Worm (Caenorhabditis elegans) whole organism, midembryonic: Measurements from ENCODE around the gene C10C6.7.
"Not testable (repeated sequence)": the region's sequence is repeated elsewhere in the genome, so short reads cannot be mapped to it uniquely, and the experiment has no call there.

Source experiments
- T22C8.4 ChIP-seq: fragments of 200-800 bp; sonication (Bioruptor generic); IDR thresholded peaks from 2 replicates; pipeline ENCODE4 v1.3.6; 2022; ENCODE audit warnings: missing genetic modification characterization, missing compliant biosample characterization
- cog-1 ChIP-seq: sonication (generic microtip); optimal IDR thresholded peaks from 2 replicates; lab custom pipeline; 2016; ENCODE audit warnings: missing genetic modification characterization, missing compliant biosample characterization
- flt-1 ChIP-seq: fragments of 200-800 bp; sonication (Bioruptor generic); IDR thresholded peaks from 2 replicates; pipeline ENCODE4 v1.3.6; 2022; ENCODE audit warnings: missing genetic modification characterization, missing compliant biosample characterization
- klf-2 ChIP-seq: fragments of 200-800 bp; sonication (Bioruptor generic); conservative IDR thresholded peaks from 2 replicates; pipeline ENCODE4 v1.3.6; 2022; ENCODE audit warnings: missing genetic modification reagents, missing genetic modification characterization, missing compliant biosample characterization
- med-1 ChIP-seq: sonication (generic microtip); optimal IDR thresholded peaks from 2 replicates; lab custom pipeline; 2017; ENCODE audit warnings: missing genetic modification characterization, mild to moderate bottlenecking, missing compliant biosample characterization, antibody characterized with exemption, missing genetic modification reagents; ENCODE audit not compliant: insufficient read depth
- ref-1 ChIP-seq: fragments of 200-800 bp; sonication (Bioruptor generic); conservative IDR thresholded peaks from 2 replicates; pipeline ENCODE4 v1.3.6; 2022; ENCODE audit warnings: missing genetic modification reagents, missing genetic modification characterization, missing compliant biosample characterization
- tab-1 ChIP-seq: fragments of 200-800 bp; sonication (Bioruptor generic); IDR thresholded peaks from 2 replicates; pipeline ENCODE4 v1.3.6; 2022; ENCODE audit warnings: missing genetic modification characterization, missing compliant biosample characterization
- ztf-23 ChIP-seq: fragments of 200-800 bp; sonication (Bioruptor generic); IDR thresholded peaks from 2 replicates; pipeline ENCODE4 v1.3.6; 2022; ENCODE audit warnings: missing genetic modification reagents, missing genetic modification characterization, missing compliant biosample characterization
- ztf-29 ChIP-seq: fragments of 200-800 bp; sonication (Bioruptor generic); IDR thresholded peaks from 2 replicates; pipeline ENCODE4 v1.3.6; 2022; ENCODE audit warnings: missing genetic modification reagents, missing genetic modification characterization, missing compliant biosample characterization

C10C6.7 gene

DNA sequence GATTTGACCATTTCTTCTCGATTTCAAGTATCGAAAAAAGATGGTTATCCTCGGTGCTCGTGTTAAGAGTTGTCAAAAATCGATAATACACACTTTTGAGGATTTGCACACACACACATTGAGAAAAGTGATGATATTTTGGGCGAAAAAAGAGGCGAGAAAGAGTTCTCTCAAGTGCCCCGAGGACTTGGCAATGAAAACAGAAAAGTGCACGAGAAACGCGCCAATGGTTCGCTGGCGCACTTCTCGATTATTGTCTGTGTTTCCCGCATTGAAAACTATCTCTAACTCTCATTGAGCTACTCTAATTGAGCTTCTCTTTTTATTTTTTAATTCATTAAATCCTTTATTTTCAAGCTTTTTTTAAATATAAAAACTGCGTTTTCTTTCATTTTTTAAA, 33.6 kb downstream of the C10C6.7 start:
- TF ChIP-seq ztf-29 (no peak), klf-2 (GFP tag; lab: Robert Waterston, UW) (no peak), ztf-23 (GFP tag; lab: Robert Waterston, UW) (no peak), ref-1 (no peak), cog-1 (tag; lab: Kevin White, UChicago) (no peak), tab-1 (no peak), T22C8.4 (no peak), flt-1 (no peak), med-1 (GFP tag; lab: Kevin White, UChicago) (no peak)

DNA sequence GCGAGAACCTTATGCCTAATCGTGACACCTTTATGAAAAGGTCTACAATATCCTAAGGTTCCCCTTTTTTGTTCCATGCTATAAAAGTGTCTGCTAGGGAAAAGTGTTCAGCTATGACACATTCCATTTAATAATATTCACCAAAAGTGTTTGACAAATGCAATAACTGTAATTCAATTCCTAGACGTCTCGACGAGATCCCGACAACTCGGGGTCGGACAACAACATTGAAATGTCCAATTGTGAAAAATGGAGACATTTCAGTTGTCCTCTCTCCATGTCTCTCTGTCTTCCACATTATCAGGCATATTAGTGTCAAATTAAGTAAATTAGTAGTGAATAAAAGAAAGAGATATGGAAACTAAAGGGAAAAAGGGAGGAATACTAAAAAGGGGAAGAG, 35.9 kb downstream of the C10C6.7 start:
- no peak for TF ChIP-seq klf-2 (GFP tag; lab: Robert Waterston, UW)
- no peak for TF ChIP-seq cog-1 (tag; lab: Kevin White, UChicago)

DNA sequence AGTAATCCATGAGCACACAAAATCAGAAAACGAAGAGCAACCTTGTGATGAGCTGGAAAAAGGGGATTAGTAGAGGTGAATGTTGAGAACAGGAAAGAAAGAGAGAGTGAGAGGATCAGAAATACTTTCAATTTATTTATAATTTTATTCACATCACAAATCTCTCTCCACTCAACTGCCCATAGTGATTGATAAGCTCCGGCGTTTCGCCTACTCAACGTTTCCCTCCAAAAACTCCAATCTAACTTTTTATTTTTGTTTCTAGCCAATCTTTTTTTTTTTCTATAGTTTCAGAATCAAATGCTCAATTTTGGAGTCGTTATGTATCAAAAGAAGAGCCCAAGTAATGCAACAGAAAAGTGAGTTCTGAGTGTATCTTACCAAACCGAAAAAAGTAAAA, 41.9 kb downstream of the C10C6.7 start, which contains the start of gene kin-4:
Gene kin-4 (plus strand): TSS at position 301 of the 400 bp plus-strand sequence.
- no peak for TF ChIP-seq ztf-29
- TF ChIP-seq T22C8.4, result no peak
- TF ChIP-seq tab-1, result no peak
- TF ChIP-seq ztf-23 (GFP tag; lab: Robert Waterston, UW), result no peak
- no peak for TF ChIP-seq med-1 (GFP tag; lab: Kevin White, UChicago)
- TF ChIP-seq flt-1, result no peak
- no peak for TF ChIP-seq cog-1 (tag; lab: Kevin White, UChicago)
- TF ChIP-seq ref-1, result no peak
- no peak for TF ChIP-seq klf-2 (GFP tag; lab: Robert Waterston, UW)

DNA sequence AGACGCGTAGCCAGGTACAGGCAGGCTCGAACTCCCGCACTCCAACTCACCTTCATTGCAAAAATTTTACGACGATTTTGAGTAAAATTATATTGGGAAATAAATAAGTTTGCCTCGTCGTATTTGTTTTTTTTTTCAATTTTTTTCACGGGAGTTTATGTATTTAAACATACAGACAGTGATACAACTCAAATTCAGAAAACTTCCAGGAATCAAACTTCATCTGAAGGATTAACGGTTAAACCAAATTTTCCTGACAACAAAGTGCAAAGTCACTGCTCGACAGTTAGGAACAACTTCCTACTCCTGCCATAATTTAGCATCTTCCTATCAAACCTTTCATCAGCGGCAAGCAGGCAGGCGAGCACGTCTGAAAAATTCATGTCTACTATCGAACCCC, 42.5 kb downstream of the C10C6.7 start, which contains the start of gene F22B3.8:
Gene F22B3.8 (minus strand): TSS at position 101 of the 400 bp plus-strand sequence.
- TF ChIP-seq ztf-29 (no peak), cog-1 (tag; lab: Kevin White, UChicago) (no peak), flt-1 (no peak), tab-1 (no peak), ztf-23 (GFP tag; lab: Robert Waterston, UW) (no peak), klf-2 (GFP tag; lab: Robert Waterston, UW) (no peak), ref-1 (no peak), T22C8.4 (no peak), med-1 (GFP tag; lab: Kevin White, UChicago) (no peak)

DNA sequence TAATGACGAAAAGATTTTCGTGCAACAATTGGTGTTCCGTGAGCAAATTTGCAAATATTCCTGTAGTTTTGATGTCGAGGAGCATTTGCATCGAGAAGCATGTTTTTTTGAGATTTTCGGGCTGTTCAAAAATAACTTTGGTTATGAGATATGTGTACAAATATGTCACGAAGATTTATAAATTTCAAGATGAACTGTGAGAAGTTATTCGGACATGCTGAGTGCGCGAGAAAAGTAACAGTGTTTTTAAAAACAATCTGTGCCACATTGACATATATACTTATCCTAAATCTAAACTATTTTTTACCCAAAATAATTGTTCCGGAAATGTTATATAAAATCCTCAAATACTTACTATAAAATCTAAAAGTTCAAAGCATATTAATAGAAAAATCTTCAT, 45.6 kb downstream of the C10C6.7 start, which contains the start of gene F22B3.7:
Gene F22B3.7 (minus strand): TSS at position 101 of the 400 bp plus-strand sequence.
- TF ChIP-seq ztf-29, result no peak
- TF ChIP-seq flt-1, result no peak
- TF ChIP-seq T22C8.4, result no peak
- TF ChIP-seq med-1 (GFP tag; lab: Kevin White, UChicago), result no peak
- TF ChIP-seq klf-2 (GFP tag; lab: Robert Waterston, UW), result no peak
- TF ChIP-seq ref-1, result no peak
- TF ChIP-seq cog-1 (tag; lab: Kevin White, UChicago), result no peak
- TF ChIP-seq tab-1, result no peak

DNA sequence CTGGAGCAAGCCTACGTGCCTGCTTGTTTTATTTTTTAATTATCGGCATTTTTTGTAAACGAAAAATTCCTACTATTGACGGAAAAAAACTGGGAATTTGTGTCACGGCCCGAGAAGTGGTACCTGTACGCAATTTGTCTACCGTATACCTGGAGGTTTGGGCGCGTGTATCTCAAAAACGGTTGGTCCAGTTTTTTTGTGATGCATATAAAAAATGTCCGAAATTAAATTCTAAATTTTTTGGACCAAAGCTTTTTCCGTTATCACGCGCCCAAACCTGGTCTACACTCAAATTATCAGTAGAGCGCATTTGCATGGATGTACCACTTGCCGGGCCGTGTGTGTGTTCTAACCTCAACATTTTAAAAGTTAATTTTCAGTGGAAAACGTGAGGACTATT, 50.6 kb downstream of the C10C6.7 start, which contains the start of gene F22B3.5:
Gene F22B3.5 (minus strand): TSS at position 101 of the 400 bp plus-strand sequence.
- not testable (repeated sequence) for TF ChIP-seq ztf-29; cog-1 (tag; lab: Kevin White, UChicago); med-1 (GFP tag; lab: Kevin White, UChicago)
